Fruit fly (Drosophila melanogaster): ENCODE data around the gene mfrn.

The mfrn gene

dm6 chr3R:27905695-27906094 lies 42.1 kb downstream of the mfrn start, which contains the start of gene CG34353:
Gene CG34353 (minus strand): TSS chr3R:27905843.
- TF ChIP-seq Dif (GFP tag; optimal IDR thresholded peaks at IDR 0.05; ENCODE audit: partially characterized antibody) (peak; percentile 47), sage (GFP tag; optimal IDR thresholded peaks at IDR 0.05) (no peak), usp (GFP tag; optimal IDR thresholded peaks at IDR 0.05) (no peak), Vsx2 (GFP tag; optimal IDR thresholded peaks at IDR 0.05; ENCODE audit: partially characterized antibody) (peak; percentile 0), dl (GFP tag; optimal IDR thresholded peaks at IDR 0.05; ENCODE audit: insufficient read depth in 1 of 2, partially characterized antibody in 2 of 2) (peak in 1 of 2 experiments; percentile 16), Rel (GFP tag; optimal IDR thresholded peaks at IDR 0.05) (no peak), Rel (tag; optimal IDR thresholded peaks at IDR 0.05) (no peak), CG9705 (GFP tag; optimal IDR thresholded peaks at IDR 0.05) (no peak), psq (GFP tag; optimal IDR thresholded peaks at IDR 0.05) (peak; percentile 3)
